Fruit fly (Drosophila melanogaster): Measurements from ENCODE around the gene Pi4KIIIalpha.

- TF ChIP-seq ovo (GFP tag; optimal IDR thresholded peaks at IDR 0.05), result no peak
- no peak for TF ChIP-seq CG1620 (GFP tag; optimal IDR thresholded peaks at IDR 0.05)
- TF ChIP-seq Mnt (GFP tag; optimal IDR thresholded peaks at IDR 0.05), result no peak
- TF ChIP-seq Hr96 (GFP tag; optimal IDR thresholded peaks at IDR 0.05), result peak; percentile 61
- no peak for TF ChIP-seq Crg-1 (GFP tag; optimal IDR thresholded peaks at IDR 0.05)
- TF ChIP-seq kay (GFP tag; ENCODE audit: borderline replicate concordance), result peak; percentile 88
- TF ChIP-seq CG33017 (tag; optimal IDR thresholded peaks at IDR 0.05), result no peak
- peak; percentile 52 for TF ChIP-seq cic (GFP tag; optimal IDR thresholded peaks at IDR 0.05)
- TF ChIP-seq Clk (GFP tag; optimal IDR thresholded peaks at IDR 0.05), result no peak
- TF ChIP-seq bab1 (GFP tag; optimal IDR thresholded peaks at IDR 0.05), result no peak
- no peak for TF ChIP-seq CG7045 (GFP tag; optimal IDR thresholded peaks at IDR 0.05)
These were observed 33.1 kb upstream of the Pi4KIIIalpha start for dm6 chrX:2591315-2591999.
